Fruit fly (Drosophila melanogaster) whole organism, prepupa: Measurements from ENCODE around the gene Nepl5.
A peak's percentile ranks its signal among the peaks of the same experiment; 100 is the strongest.

Experiments used
- Blimp-1 ChIP-seq: fragments of 200-800 bp; sonication (Bioruptor generic); optimal IDR thresholded peaks from 3 replicates; lab custom pipeline; 2017; ENCODE audit warnings: missing biosample characterization, missing genetic modification characterization, mild to moderate bottlenecking, moderate library complexity, missing genetic modification reagents
- CG1621 ChIP-seq: fragments of 200-800 bp; sonication (Bioruptor generic); optimal IDR thresholded peaks from 3 replicates; lab custom pipeline; 2018; ENCODE audit warnings: missing biosample characterization, mild to moderate bottlenecking, missing genetic modification characterization
- CG32006 ChIP-seq: fragments of 200-800 bp; sonication (Bioruptor generic); optimal IDR thresholded peaks from 3 replicates; lab custom pipeline; 2017; ENCODE audit warnings: missing biosample characterization, mild to moderate bottlenecking, missing genetic modification characterization
- CG34406 ChIP-seq: fragments of 200-800 bp; sonication (Bioruptor generic); optimal IDR thresholded peaks from 3 replicates; lab custom pipeline; 2016; ENCODE audit warnings: missing biosample characterization, missing genetic modification characterization
- CG6163 ChIP-seq: fragments of 200-800 bp; sonication (Bioruptor generic); IDR thresholded peaks from 3 replicates; pipeline ENCODE4 v1.3.6; 2022; ENCODE audit warnings: missing biosample characterization, missing genetic modification characterization
- CG8319 ChIP-seq: fragments of 200-800 bp; sonication (Bioruptor generic); optimal IDR thresholded peaks from 3 replicates; lab custom pipeline; 2016; ENCODE audit warnings: missing biosample characterization, missing genetic modification characterization
- Eip78C ChIP-seq: fragments of 200-800 bp; sonication (Bioruptor generic); peaks from one replicate; lab custom pipeline; 2016; ENCODE audit warnings: missing biosample characterization, missing genetic modification characterization
- Eip93F ChIP-seq: fragments of 200-800 bp; sonication (Bioruptor generic); optimal IDR thresholded peaks from 2 replicates; lab custom pipeline; 2016; ENCODE audit warnings: missing biosample characterization, mild to moderate bottlenecking, missing genetic modification characterization
- Ets96B ChIP-seq: fragments of 200-800 bp; optimal IDR thresholded peaks from 2 replicates; lab custom pipeline; 2019; ENCODE audit warnings: missing biosample characterization, mild to moderate bottlenecking, missing genetic modification characterization, moderate library complexity
- Gug ChIP-seq: fragments of 200-800 bp; sonication (Bioruptor generic); IDR thresholded peaks from 2 replicates; pipeline ENCODE4 v1.3.6; 2022; ENCODE audit warnings: missing biosample characterization, missing genetic modification characterization
- Hr39 ChIP-seq: fragments of 200-800 bp; sonication (Bioruptor generic); optimal IDR thresholded peaks from 2 replicates; lab custom pipeline; 2016; ENCODE audit warnings: missing biosample characterization, missing genetic modification characterization
- Hr4 ChIP-seq: fragments of 200-800 bp; sonication (Bioruptor generic); optimal IDR thresholded peaks from 3 replicates; lab custom pipeline; 2016; ENCODE audit warnings: missing biosample characterization, missing genetic modification characterization
- Met ChIP-seq: fragments of 200-800 bp; sonication (Bioruptor generic); optimal IDR thresholded peaks from 3 replicates; lab custom pipeline; 2016; ENCODE audit warnings: missing biosample characterization, missing genetic modification characterization
- Sox14 ChIP-seq: fragments of 200-800 bp; sonication (Bioruptor generic); optimal IDR thresholded peaks from 3 replicates; lab custom pipeline; 2016; ENCODE audit warnings: missing biosample characterization, missing genetic modification characterization
- cyc ChIP-seq: fragments of 200-800 bp; sonication (Bioruptor generic); optimal IDR thresholded peaks from 3 replicates; lab custom pipeline; 2016; ENCODE audit warnings: missing biosample characterization, missing genetic modification characterization
- dac ChIP-seq: fragments of 200-800 bp; sonication (Bioruptor generic); optimal IDR thresholded peaks from 2 replicates; lab custom pipeline; 2017; ENCODE audit warnings: missing biosample characterization, mild to moderate bottlenecking, missing genetic modification characterization
- fd59A ChIP-seq: fragments of 200-800 bp; sonication (Bioruptor generic); optimal IDR thresholded peaks from 2 replicates; lab custom pipeline; 2017; ENCODE audit warnings: missing biosample characterization, mild to moderate bottlenecking, missing genetic modification characterization, missing genetic modification reagents
- ss ChIP-seq, 2 experiments: fragments of 200-800 bp; sonication (Bioruptor generic); optimal IDR thresholded peaks; 2 replicates in 1 of 2; 3 replicates in 1 of 2; lab custom pipeline; 2017 to 2018; ENCODE audit warnings: mild to moderate bottlenecking in 2 of 2, missing biosample characterization in 2 of 2, missing genetic modification characterization in 2 of 2, moderate library complexity in 1 of 2
- svp ChIP-seq: fragments of 200-800 bp; sonication (Bioruptor generic); peaks from one replicate; lab custom pipeline; 2016; ENCODE audit warnings: missing biosample characterization, missing genetic modification characterization

Nepl5 gene

dm6 chr2L:6424198-6424597 lies 43.1 kb downstream of the Nepl5 start, which contains the start of gene Fic:
Gene Fic, plus strand, starts transcription at chr2L:6424336.
- TF ChIP-seq Eip78C (GFP tag; lab: Kevin White, UChicago) (peak; percentile 48), Sox14 (GFP tag; lab: Kevin White, UChicago) (no peak), svp (GFP tag; lab: Kevin White, UChicago) (peak; percentile 74)

- TF ChIP-seq dac (GFP tag; lab: Kevin White, UChicago) (no peak), Hr4 (GFP tag; lab: Kevin White, UChicago) (no peak), ss (GFP tag; optimal IDR thresholded peaks at IDR 0.05; lab: Kevin White, UChicago) (no peak), CG1621 (tag; lab: Kevin White, UChicago) (no peak), Eip93F (GFP tag; lab: Kevin White, UChicago) (no peak), Blimp-1 (GFP tag; lab: Kevin White, UChicago) (no peak), CG8319 (no peak), CG32006 (GFP tag; lab: Kevin White, UChicago) (no peak), Hr39 (no peak), Met (GFP tag; lab: Kevin White, UChicago) (no peak), Ets96B (tag; lab: Kevin White, UChicago) (no peak), cyc (GFP tag; lab: Kevin White, UChicago) (no peak), CG6163 (no peak), CG34406 (GFP tag; lab: Kevin White, UChicago) (no peak), fd59A (GFP tag; lab: Kevin White, UChicago) (no peak), Gug (GFP tag; lab: Robert Waterston, UW) (no peak)
Measured at dm6 chr2L:6426329-6426728, 45.3 kb downstream of the Nepl5 start.
